Fruit fly (Drosophila melanogaster) whole organism: Measurements from ENCODE around the gene Cdk1.

Experiments used
- CG8478 ChIP-seq: fragments of >200 bp; optimal IDR thresholded peaks from 2 replicates; lab custom pipeline; 2018; ENCODE audit warnings: inconsistent platforms
- Dll ChIP-seq: fragments of >200 bp; optimal IDR thresholded peaks from 2 replicates; lab custom pipeline; 2017
- EcR ChIP-seq, 2 experiments: fragments of >200 bp; optimal IDR thresholded peaks; 2 replicates each; lab custom pipeline; 2017; ENCODE audit warnings: missing biosample characterization in 2 of 2, missing genetic modification characterization in 2 of 2, missing genetic modification reagents in 2 of 2
- pan ChIP-seq: fragments of >200 bp; optimal IDR thresholded peaks from 2 replicates; lab custom pipeline; 2017
- psq ChIP-seq: fragments of >200 bp; optimal IDR thresholded peaks from 2 replicates; lab custom pipeline; 2017
- usp ChIP-seq: fragments of >200 bp; optimal IDR thresholded peaks from 2 replicates; lab custom pipeline; 2017; ENCODE audit warnings: missing biosample characterization, missing genetic modification characterization, mixed read lengths

DNA sequence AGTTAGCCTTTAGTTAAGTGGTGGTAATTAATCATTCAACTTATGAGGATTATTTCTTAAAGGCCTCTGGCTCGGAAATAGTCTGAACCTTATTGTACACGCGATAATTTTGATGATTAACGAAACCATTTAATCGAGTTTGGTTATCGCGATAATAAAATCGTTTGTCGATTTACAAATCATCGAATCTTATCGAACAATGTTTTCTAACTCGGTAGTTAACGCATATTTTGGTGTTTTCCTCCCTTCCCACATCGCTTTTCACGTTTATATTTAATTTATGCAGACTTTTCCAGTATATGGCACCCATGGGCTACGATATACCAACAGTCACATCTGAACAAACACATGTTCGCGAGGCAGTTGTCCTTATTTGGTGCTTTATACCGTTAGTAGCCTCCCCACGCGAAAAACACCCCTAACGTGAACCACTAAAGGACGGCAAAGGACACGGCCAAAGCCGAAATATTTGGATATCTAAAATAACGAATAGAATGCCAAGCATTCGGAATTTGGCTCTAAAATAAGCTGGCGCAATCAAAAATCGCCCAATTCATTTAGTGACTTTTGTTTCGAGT is 41.9 kb downstream of the Cdk1 start, which contains the start of gene Frmd5:
- TF ChIP-seq EcR (GFP tag; optimal IDR thresholded peaks at IDR 0.05; lab: Kevin White, UChicago) (no peak), psq (no peak), usp (GFP tag; lab: Kevin White, UChicago) (no peak), Dll (no peak), pan (lab: Kevin White, UChicago) (no peak), CG8478 (lab: Kevin White, UChicago) (no peak)
